Worm (Caenorhabditis elegans) whole organism, L4 larva: ENCODE results near the gene C16A3.6.

Experiments
- daf-12 ChIP-seq: fragments of 150-350 bp; optimal IDR thresholded peaks from 2 replicates; lab custom pipeline; 2014; ENCODE audit warnings: missing biosample characterization, missing genetic modification reagents, missing genetic modification characterization
- fos-1 ChIP-seq: fragments of 150-350 bp; optimal IDR thresholded peaks from 2 replicates; lab custom pipeline; 2014; ENCODE audit warnings: missing biosample characterization, missing genetic modification characterization
- mdl-1 ChIP-seq, 2 experiments: fragments of 150-350 bp in 1 of 2; sonication (generic microtip) in 1 of 2; optimal IDR thresholded peaks; 2 replicates each; lab custom pipeline; 2014 to 2017; ENCODE audit warnings: missing biosample characterization in 2 of 2, missing genetic modification characterization in 2 of 2
- mep-1 ChIP-seq: fragments of 150-350 bp; sonication (generic microtip); optimal IDR thresholded peaks from 3 replicates; lab custom pipeline; 2014; ENCODE audit warnings: missing biosample characterization, missing genetic modification characterization
- nhr-237 ChIP-seq: sonication (generic microtip); optimal IDR thresholded peaks from 2 replicates; lab custom pipeline; 2017; ENCODE audit warnings: missing biosample characterization, missing genetic modification characterization
- nhr-76 ChIP-seq: fragments of 150-350 bp; optimal IDR thresholded peaks from 2 replicates; lab custom pipeline; 2014; ENCODE audit warnings: missing biosample characterization, missing genetic modification characterization
- nhr-77 ChIP-seq: fragments of 150-350 bp; optimal IDR thresholded peaks from 2 replicates; lab custom pipeline; 2014; ENCODE audit warnings: missing biosample characterization, missing genetic modification characterization

DNA sequence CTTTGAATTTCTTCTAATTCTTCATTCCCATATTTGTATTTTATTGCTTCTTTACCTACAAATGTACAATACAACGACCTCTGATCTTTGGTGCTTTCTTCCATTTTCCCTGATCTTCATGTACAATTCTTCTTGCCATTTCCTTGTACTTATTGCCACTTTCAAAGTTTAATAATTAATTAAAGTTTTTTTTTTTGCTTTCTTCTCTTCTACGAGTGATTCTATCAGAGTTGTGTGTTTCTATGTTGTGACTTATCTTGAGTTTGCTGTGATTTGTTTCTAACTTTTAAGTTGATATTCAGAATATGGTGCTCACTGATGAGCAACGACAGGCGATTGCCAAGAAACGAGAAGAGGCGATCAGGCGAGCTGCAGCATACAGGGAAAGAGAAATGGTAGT lies 11.6 kb downstream of the C16A3.6 start, which contains the start of gene smrc-1:
- no peak for TF ChIP-seq daf-12 (tag; lab: Kevin White, UChicago)
- no peak for TF ChIP-seq nhr-76 (tag; lab: Kevin White, UChicago)
- TF ChIP-seq nhr-237 (tag; lab: Kevin White, UChicago): no peak
- TF ChIP-seq nhr-77 (tag; lab: Kevin White, UChicago): no peak
- no peak for TF ChIP-seq fos-1
- TF ChIP-seq mdl-1 (tag; optimal IDR thresholded peaks at IDR 0.05; lab: Kevin White, UChicago): no peak
- TF ChIP-seq mep-1 (tag; lab: Kevin White, UChicago): no peak
